Fruit fly (Drosophila melanogaster): Measurements from ENCODE around the gene Wdr82.

The Wdr82 gene

DNA sequence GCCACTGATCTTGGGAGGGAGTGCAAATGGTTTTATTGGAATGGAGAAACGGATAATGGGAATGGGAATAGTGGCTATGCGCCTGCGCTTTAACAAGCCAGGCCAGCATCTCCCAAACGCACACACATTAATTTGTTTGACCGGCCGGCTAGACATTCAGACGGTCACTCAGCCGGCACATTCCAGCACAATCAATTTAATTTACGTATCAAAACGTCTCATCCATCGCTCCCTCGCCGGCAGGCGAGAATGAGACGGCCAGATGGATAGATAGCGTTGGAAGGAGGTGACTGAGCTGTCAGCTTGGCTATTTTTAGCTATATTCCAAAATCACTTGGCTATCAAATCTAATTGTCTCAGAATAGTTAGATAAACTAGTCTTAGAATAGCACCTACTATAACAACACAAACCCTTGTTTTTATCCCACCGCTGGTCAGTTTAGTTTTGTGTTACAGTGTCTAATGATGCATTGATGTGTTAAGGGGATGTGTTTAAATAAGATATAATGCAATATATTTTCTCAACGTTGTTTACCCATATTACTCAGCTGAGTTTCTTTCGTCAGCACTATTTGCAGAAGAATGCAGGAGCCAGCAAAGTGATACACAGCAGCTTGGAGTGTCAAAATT lies 49.3 kb downstream of the Wdr82 start:
- no peak for TF ChIP-seq YL-1 (GFP tag; optimal IDR thresholded peaks at IDR 0.05)
- peak; percentile 22 for TF ChIP-seq CG8281 (tag; optimal IDR thresholded peaks at IDR 0.05)
- no peak for TF ChIP-seq scrt (GFP tag; optimal IDR thresholded peaks at IDR 0.05)
- peak; percentile 40 for TF ChIP-seq D19A (tag; optimal IDR thresholded peaks at IDR 0.05)
- peak; percentile 36 for TF ChIP-seq gem (tag; optimal IDR thresholded peaks at IDR 0.05)
- peak; percentile 39 for TF ChIP-seq CG14710 (tag; optimal IDR thresholded peaks at IDR 0.05)
- TF ChIP-seq PHDP (tag; optimal IDR thresholded peaks at IDR 0.05), result peak; percentile 26
- peak; percentile 45 for TF ChIP-seq CG4707 (GFP tag; optimal IDR thresholded peaks at IDR 0.05)
- TF ChIP-seq CG1602 (GFP tag; optimal IDR thresholded peaks at IDR 0.05), result peak; percentile 33
- peak; percentile 44 for TF ChIP-seq Med (GFP tag)
- no peak for TF ChIP-seq CG16813 (GFP tag; IDR thresholded peaks at IDR 0.05; ENCODE audit: partially characterized antibody)
- peak; percentile 42 for TF ChIP-seq CG18262 (tag; optimal IDR thresholded peaks at IDR 0.05)
- peak; percentile 34 for TF ChIP-seq Kr (GFP tag; optimal IDR thresholded peaks at IDR 0.05)
- TF ChIP-seq CG8388 (GFP tag; optimal IDR thresholded peaks at IDR 0.05), result peak; percentile 3
- peak; percentile 46; the same call in 2 of the 3 replicates for TF ChIP-seq row (GFP tag; IDR thresholded peaks at IDR 0.05)
- peak; percentile 21 for TF ChIP-seq Sox100B (GFP tag; optimal IDR thresholded peaks at IDR 0.05)
- peak; percentile 9 for TF ChIP-seq bab2 (GFP tag; optimal IDR thresholded peaks at IDR 0.05)
- no peak for TF ChIP-seq H2.0 (GFP tag; IDR thresholded peaks at IDR 0.05)
- peak; percentile 28 for TF ChIP-seq Camta (GFP tag; optimal IDR thresholded peaks at IDR 0.05)
- TF ChIP-seq CG17361 (GFP tag; IDR thresholded peaks at IDR 0.05), result peak; percentile 44; the same call in 2 of the 3 replicates
- TF ChIP-seq vnd (GFP tag; IDR thresholded peaks at IDR 0.05; ENCODE audit: partially characterized antibody), result no peak
- 0 out of 2 replicates have a peak, but pooled peaks have one; percentile 20 for TF ChIP-seq CG31441 (GFP tag; IDR thresholded peaks at IDR 0.05)
- TF ChIP-seq nau (GFP tag; optimal IDR thresholded peaks at IDR 0.05), result peak; percentile 14
- TF ChIP-seq CG10979 (tag; optimal IDR thresholded peaks at IDR 0.05), result peak; percentile 22
- peak; percentile 92 for TF ChIP-seq Sry-β (GFP tag; optimal IDR thresholded peaks at IDR 0.05)
- no peak for TF ChIP-seq Antp (GFP tag; optimal IDR thresholded peaks at IDR 0.05)
- TF ChIP-seq tap (tag; optimal IDR thresholded peaks at IDR 0.05), result peak; percentile 5
- no peak for TF ChIP-seq TFAM (GFP tag; optimal IDR thresholded peaks at IDR 0.05)
- no peak for TF ChIP-seq Mrtf (GFP tag; IDR thresholded peaks at IDR 0.05)
- TF ChIP-seq vvl (GFP tag; IDR thresholded peaks at IDR 0.05), result 0 out of 2 replicates have a peak, but pooled peaks have one; percentile 6
- peak; percentile 29 for TF ChIP-seq Spps (tag; optimal IDR thresholded peaks at IDR 0.05)
- peak; percentile 2 for TF ChIP-seq Asciz (GFP tag; optimal IDR thresholded peaks at IDR 0.05)
- peak; percentile 8 for TF ChIP-seq CG2116 (GFP tag; optimal IDR thresholded peaks at IDR 0.05)
- no peak for TF ChIP-seq sim (GFP tag; IDR thresholded peaks at IDR 0.05)
- TF ChIP-seq CG15601 (tag; optimal IDR thresholded peaks at IDR 0.05), result peak; percentile 25
- peak; percentile 28 for TF ChIP-seq wek (GFP tag; optimal IDR thresholded peaks at IDR 0.05)
- no peak for TF ChIP-seq CG31388 (GFP tag; optimal IDR thresholded peaks at IDR 0.05)
- TF ChIP-seq CG33213 (GFP tag; optimal IDR thresholded peaks at IDR 0.05), result peak; percentile 1
- TF ChIP-seq dan (GFP tag; IDR thresholded peaks at IDR 0.05), result no peak
- no peak for TF ChIP-seq Ets97D (GFP tag; optimal IDR thresholded peaks at IDR 0.05)
- TF ChIP-seq ro (GFP tag; IDR thresholded peaks at IDR 0.05), result no peak
- TF ChIP-seq fd64A (GFP tag; optimal IDR thresholded peaks at IDR 0.05), result peak; percentile 42
- TF ChIP-seq dmrt11E (tag; optimal IDR thresholded peaks at IDR 0.05), result peak; percentile 31
- TF ChIP-seq CG4730 (GFP tag; IDR thresholded peaks at IDR 0.05), result no peak
- TF ChIP-seq D (optimal IDR thresholded peaks at IDR 0.05), result peak; percentile 43
- no peak for TF ChIP-seq D (GFP tag; optimal IDR thresholded peaks at IDR 0.05)
- TF ChIP-seq lola (GFP tag; optimal IDR thresholded peaks at IDR 0.05), result peak in 1 of 3 experiments; percentile 38
- TF ChIP-seq ci (GFP tag; IDR thresholded peaks at IDR 0.05), result peak; percentile 19; the same call in 1 of the 3 replicates
- TF ChIP-seq CG2678 (tag; optimal IDR thresholded peaks at IDR 0.05), result peak; percentile 36

Data from whole organism, embryonic.